Worm (Caenorhabditis elegans) whole organism, L2 larva: ENCODE results near the gene str-57.
"Not testable (repeated sequence)": the region's sequence is repeated elsewhere in the genome, so short reads cannot be mapped to it uniquely, and the experiment has no call there.

Experiments
- F13H6.1 ChIP-seq: sonication (generic microtip); optimal IDR thresholded peaks from 2 replicates; lab custom pipeline; 2016; ENCODE audit warnings: missing genetic modification characterization, missing compliant biosample characterization
- R02D3.7 ChIP-seq: fragments of 150-350 bp; optimal IDR thresholded peaks from 2 replicates; lab custom pipeline; 2014; ENCODE audit warnings: missing biosample characterization, missing genetic modification characterization
- Y55F3AM.14 ChIP-seq: fragments of 200-800 bp; sonication (Bioruptor generic); optimal IDR thresholded peaks from 2 replicates; lab custom pipeline; 2018; ENCODE audit warnings: mild to moderate bottlenecking, missing genetic modification characterization, missing compliant biosample characterization
- alr-1 ChIP-seq: fragments of 150-350 bp; optimal IDR thresholded peaks from 2 replicates; lab custom pipeline; 2014; ENCODE audit warnings: missing biosample characterization, missing genetic modification characterization
- aly-2 ChIP-seq: fragments of 150-350 bp; optimal IDR thresholded peaks from 2 replicates; lab custom pipeline; 2014; ENCODE audit warnings: missing biosample characterization, missing genetic modification characterization
- ama-1 ChIP-seq: fragments of 150-350 bp; optimal IDR thresholded peaks from 2 replicates; lab custom pipeline; 2018; ENCODE audit warnings: inconsistent platforms
- blmp-1 ChIP-seq: sonication (generic microtip); optimal IDR thresholded peaks from 2 replicates; lab custom pipeline; 2017; ENCODE audit warnings: missing genetic modification characterization, mild to moderate bottlenecking, missing compliant biosample characterization, antibody characterized with exemption, moderate library complexity; ENCODE audit not compliant: insufficient read depth
- ceh-16 ChIP-seq: fragments of 150-350 bp; optimal IDR thresholded peaks from 2 replicates; lab custom pipeline; 2014; ENCODE audit warnings: missing biosample characterization, missing genetic modification characterization
- ceh-82 ChIP-seq: fragments of 150-350 bp; optimal IDR thresholded peaks from 2 replicates; lab custom pipeline; 2014; ENCODE audit warnings: missing biosample characterization, missing genetic modification characterization
- crh-2 ChIP-seq: sonication (generic microtip); optimal IDR thresholded peaks from 2 replicates; lab custom pipeline; 2017; ENCODE audit warnings: missing biosample characterization, missing genetic modification characterization
- egl-27 ChIP-seq: sonication (generic microtip); optimal IDR thresholded peaks from 3 replicates; lab custom pipeline; 2017; ENCODE audit warnings: missing biosample characterization, missing genetic modification reagents, missing genetic modification characterization
- elt-1 ChIP-seq: fragments of 150-350 bp; optimal IDR thresholded peaks from 2 replicates; lab custom pipeline; 2014; ENCODE audit warnings: missing biosample characterization, missing genetic modification characterization
- fos-1 ChIP-seq: fragments of 150-350 bp; optimal IDR thresholded peaks from 2 replicates; lab custom pipeline; 2014; ENCODE audit warnings: missing biosample characterization, missing genetic modification characterization
- gmeb-1 ChIP-seq: fragments of 150-350 bp; optimal IDR thresholded peaks from 2 replicates; lab custom pipeline; 2014; ENCODE audit warnings: missing biosample characterization, missing genetic modification characterization
- lsy-2 ChIP-seq, 2 experiments: fragments of 150-350 bp in 1 of 2; sonication (generic microtip) in 1 of 2; optimal IDR thresholded peaks; 2 replicates each; lab custom pipeline; 2014 to 2017; ENCODE audit warnings: missing biosample characterization in 2 of 2, missing genetic modification characterization in 2 of 2
- mab-5 ChIP-seq: fragments of 150-350 bp; optimal IDR thresholded peaks from 2 replicates; lab custom pipeline; 2014; ENCODE audit warnings: missing biosample characterization, missing genetic modification characterization
- mbf-1 ChIP-seq: sonication (generic microtip); optimal IDR thresholded peaks from 2 replicates; lab custom pipeline; 2017; ENCODE audit warnings: missing biosample characterization, missing genetic modification characterization
- nhr-11 ChIP-seq: fragments of 150-350 bp; optimal IDR thresholded peaks from 2 replicates; lab custom pipeline; 2014; ENCODE audit warnings: missing biosample characterization, missing genetic modification characterization
- nhr-12 ChIP-seq: fragments of 150-350 bp; optimal IDR thresholded peaks from 2 replicates; lab custom pipeline; 2014; ENCODE audit warnings: missing biosample characterization, missing genetic modification characterization
- nhr-129 ChIP-seq: fragments of 150-350 bp; optimal IDR thresholded peaks from 2 replicates; lab custom pipeline; 2014; ENCODE audit warnings: missing biosample characterization, missing genetic modification characterization
- nhr-21 ChIP-seq: fragments of 150-350 bp; optimal IDR thresholded peaks from 2 replicates; lab custom pipeline; 2014; ENCODE audit warnings: missing biosample characterization, missing genetic modification characterization
- nhr-23 ChIP-seq: fragments of 150-350 bp; optimal IDR thresholded peaks from 2 replicates; lab custom pipeline; 2014; ENCODE audit warnings: missing biosample characterization, missing genetic modification reagents, missing genetic modification characterization
- nhr-237 ChIP-seq: fragments of 150-350 bp; optimal IDR thresholded peaks from 2 replicates; lab custom pipeline; 2014; ENCODE audit warnings: missing biosample characterization, missing genetic modification characterization
- nhr-25 ChIP-seq: fragments of 150-350 bp; sonication (generic microtip); optimal IDR thresholded peaks from 3 replicates; lab custom pipeline; 2014; ENCODE audit warnings: missing biosample characterization, missing genetic modification characterization
- nhr-6 ChIP-seq: fragments of 150-350 bp; optimal IDR thresholded peaks from 2 replicates; lab custom pipeline; 2014; ENCODE audit warnings: missing biosample characterization, missing genetic modification characterization
- nhr-77 ChIP-seq: fragments of 150-350 bp; optimal IDR thresholded peaks from 2 replicates; lab custom pipeline; 2014; ENCODE audit warnings: missing biosample characterization, missing genetic modification characterization
- peb-1 ChIP-seq: fragments of 150-350 bp; optimal IDR thresholded peaks from 2 replicates; lab custom pipeline; 2014; ENCODE audit warnings: missing biosample characterization, missing genetic modification characterization
- sem-4 ChIP-seq: fragments of 150-350 bp; optimal IDR thresholded peaks from 2 replicates; lab custom pipeline; 2014; ENCODE audit warnings: missing biosample characterization, missing genetic modification reagents, missing genetic modification characterization
- skn-1 ChIP-seq: sonication (generic microtip); optimal IDR thresholded peaks from 2 replicates; lab custom pipeline; 2017; ENCODE audit warnings: missing biosample characterization, missing genetic modification characterization
- sma-3 ChIP-seq: sonication (generic microtip); optimal IDR thresholded peaks from 2 replicates; lab custom pipeline; 2016; ENCODE audit warnings: missing genetic modification reagents, missing genetic modification characterization, missing compliant biosample characterization
- sma-9 ChIP-seq, 2 experiments: fragments of 150-350 bp in 1 of 2; sonication (generic microtip) in 1 of 2; optimal IDR thresholded peaks; 2 replicates each; lab custom pipeline; 2014 to 2016; ENCODE audit warnings: missing genetic modification characterization in 2 of 2, mild to moderate bottlenecking in 1 of 2, missing biosample characterization in 1 of 2, missing compliant biosample characterization in 1 of 2, missing genetic modification reagents in 1 of 2, moderate library complexity in 1 of 2
- unc-55 ChIP-seq: fragments of 150-350 bp; sonication (generic microtip); optimal IDR thresholded peaks from 3 replicates; lab custom pipeline; 2014; ENCODE audit warnings: missing biosample characterization, missing genetic modification reagents, missing genetic modification characterization
- unc-62 ChIP-seq: fragments of 150-350 bp; optimal IDR thresholded peaks from 2 replicates; lab custom pipeline; 2014; ENCODE audit warnings: missing biosample characterization, missing genetic modification reagents, missing genetic modification characterization
- ztf-1 ChIP-seq: fragments of 200-800 bp; sonication (Bioruptor generic); conservative IDR thresholded peaks from 2 replicates; pipeline ENCODE4 v1.3.6; 2022; ENCODE audit warnings: missing genetic modification characterization, missing compliant biosample characterization

str-57 gene

ce11 chrV:15831586-15831985, 38.9 kb upstream of the str-57 start, which contains the start of gene srbc-56:
TSS of gene srbc-56 (minus strand) at chrV:15831686.
- TF ChIP-seq ceh-82 (tag; lab: Kevin White, UChicago): no peak
- no peak for TF ChIP-seq fos-1 (tag; lab: Kevin White, UChicago)
- TF ChIP-seq R02D3.7: no peak
- no peak for TF ChIP-seq unc-62 (GFP tag; lab: Kevin White, UChicago)
- TF ChIP-seq sma-9 (GFP tag; optimal IDR thresholded peaks at IDR 0.05; lab: Kevin White, UChicago): no peak
- TF ChIP-seq sma-9 (tag; optimal IDR thresholded peaks at IDR 0.05; lab: Kevin White, UChicago): no peak
- no peak for TF ChIP-seq Y55F3AM.14 (GFP tag; lab: Kevin White, UChicago)
- TF ChIP-seq sma-3 (GFP tag; lab: Kevin White, UChicago): no peak
- TF ChIP-seq F13H6.1 (tag; lab: Kevin White, UChicago): no peak
- no peak for TF ChIP-seq nhr-237 (tag; lab: Kevin White, UChicago)
- TF ChIP-seq nhr-77 (tag; lab: Kevin White, UChicago): no peak
- no peak for TF ChIP-seq mab-5 (tag; lab: Kevin White, UChicago)
- no peak for TF ChIP-seq nhr-129 (tag; lab: Kevin White, UChicago)
- no peak for TF ChIP-seq egl-27 (tag; lab: Kevin White, UChicago)
- no peak for TF ChIP-seq crh-2 (tag; lab: Kevin White, UChicago)
- TF ChIP-seq alr-1 (tag; lab: Kevin White, UChicago): no peak
- TF ChIP-seq nhr-12 (tag; lab: Kevin White, UChicago): no peak

- TF ChIP-seq R02D3.7 (no peak), peb-1 (tag; lab: Kevin White, UChicago) (no peak), nhr-11 (tag; lab: Kevin White, UChicago) (no peak), sem-4 (tag; lab: Kevin White, UChicago) (no peak), lsy-2 (tag; optimal IDR thresholded peaks at IDR 0.05; lab: Kevin White, UChicago) (no peak), ama-1 (lab: Kevin White, UChicago) (no peak), ceh-82 (tag; lab: Kevin White, UChicago) (no peak), nhr-6 (tag; lab: Kevin White, UChicago) (no peak), elt-1 (tag; lab: Kevin White, UChicago) (no peak)
- TF ChIP-seq, all 48 proteins: peak for 0
Observed at ce11 chrV:15833622-15834021, 36.8 kb upstream of the str-57 start, which contains the start of gene srbc-54. TSS of gene srbc-54 (minus strand) at chrV:15833722.

ce11 chrV:15841095-15841494, 29.4 kb upstream of the str-57 start, which contains the start of gene srh-149:
TSS of gene srh-149 (minus strand) at chrV:15841195.
- TF ChIP-seq ceh-82 (tag; lab: Kevin White, UChicago) (no peak), unc-62 (GFP tag; lab: Kevin White, UChicago) (no peak), nhr-6 (tag; lab: Kevin White, UChicago) (no peak), nhr-25 (tag; lab: Kevin White, UChicago) (no peak), aly-2 (tag; lab: Kevin White, UChicago) (no peak), ceh-16 (tag; lab: Kevin White, UChicago) (no peak), mbf-1 (tag; lab: Kevin White, UChicago) (no peak), unc-55 (no peak), skn-1 (no peak), gmeb-1 (tag; lab: Kevin White, UChicago) (no peak), blmp-1 (tag; lab: Kevin White, UChicago) (no peak), elt-1 (tag; lab: Kevin White, UChicago) (no peak)

- not testable (repeated sequence) for TF ChIP-seq nhr-21 (tag; lab: Kevin White, UChicago); ztf-1; nhr-23 (tag; lab: Kevin White, UChicago)
Observed at ce11 chrV:15850276-15850811, 20.1 kb upstream of the str-57 start, which contains the start of gene srh-147. TSS of gene srh-147 (minus strand) at chrV:15850326.

- TF ChIP-seq F13H6.1 (tag; lab: Kevin White, UChicago) (no peak), nhr-11 (tag; lab: Kevin White, UChicago) (no peak), sem-4 (tag; lab: Kevin White, UChicago) (no peak)
Observed at ce11 chrV:15858292-15858691, 12.2 kb upstream of the str-57 start, which contains the start of gene srh-148. TSS of gene srh-148 (minus strand) at chrV:15858392.
